Fruit fly (Drosophila melanogaster): Measurements from ENCODE around the gene Ugt35B1.
A peak's percentile ranks its signal among the peaks of the same experiment; 100 is the strongest.

Gene Ugt35B1

dm6 chr3R:11214449-11214950, 44.5 kb upstream of the Ugt35B1 start, which contains the start of gene ZnT86D (continued):
- peak; percentile 54 for TF ChIP-seq Xbp1 (GFP tag; optimal IDR thresholded peaks at IDR 0.05)
- TF ChIP-seq Asciz (GFP tag; optimal IDR thresholded peaks at IDR 0.05): peak; percentile 5
- TF ChIP-seq CG12659 (GFP tag; optimal IDR thresholded peaks at IDR 0.05): peak; percentile 84
- TF ChIP-seq sim (GFP tag; IDR thresholded peaks at IDR 0.05): no peak
- TF ChIP-seq gt (GFP tag; IDR thresholded peaks at IDR 0.05): no peak
- TF ChIP-seq CG5245 (GFP tag; optimal IDR thresholded peaks at IDR 0.05): peak; percentile 18
- no peak; the same call in 1 of the 2 replicates for TF ChIP-seq amos (GFP tag; IDR thresholded peaks at IDR 0.05; ENCODE audit: partially characterized antibody)
- peak; percentile 53 for TF ChIP-seq CG10209 (GFP tag; optimal IDR thresholded peaks at IDR 0.05)
- TF ChIP-seq CG7745 (tag; optimal IDR thresholded peaks at IDR 0.05): no peak
- no peak for TF ChIP-seq CG2202 (tag; optimal IDR thresholded peaks at IDR 0.05)
- TF ChIP-seq HLH3B (GFP tag; IDR thresholded peaks at IDR 0.05): no peak
- no peak for TF ChIP-seq org-1 (GFP tag; optimal IDR thresholded peaks at IDR 0.05)
- peak; percentile 11 for TF ChIP-seq maf-S (GFP tag; optimal IDR thresholded peaks at IDR 0.05)
- TF ChIP-seq CG2678 (tag; optimal IDR thresholded peaks at IDR 0.05): peak; percentile 83
- peak; percentile 75 for TF ChIP-seq CHES-1-like (GFP tag; optimal IDR thresholded peaks at IDR 0.05)
- TF ChIP-seq knrl (GFP tag; IDR thresholded peaks at IDR 0.05; ENCODE audit: partially characterized antibody): no peak
- 0 out of 2 replicates have a peak, but pooled peaks have one; percentile 23 for TF ChIP-seq CG14441 (GFP tag; IDR thresholded peaks at IDR 0.05)
- TF ChIP-seq ro (GFP tag; IDR thresholded peaks at IDR 0.05): no peak
- peak; percentile 61 for TF ChIP-seq CG4404 (GFP tag; IDR thresholded peaks at IDR 0.05)
- TF ChIP-seq CG8290 (GFP tag; optimal IDR thresholded peaks at IDR 0.05): peak; percentile 24
- TF ChIP-seq CG8290 (tag; optimal IDR thresholded peaks at IDR 0.05): peak in 1 of 2 experiments; percentile 69
- TF ChIP-seq ham (GFP tag; IDR thresholded peaks at IDR 0.05): no peak
- TF ChIP-seq CG1647 (GFP tag; optimal IDR thresholded peaks at IDR 0.05): peak; percentile 22
- TF ChIP-seq phol (tag; optimal IDR thresholded peaks at IDR 0.05): peak; percentile 87
- no peak for TF ChIP-seq Hr39 (optimal IDR thresholded peaks at IDR 0.05)
- no peak for TF ChIP-seq Usf (GFP tag; optimal IDR thresholded peaks at IDR 0.05)
- TF ChIP-seq CG3065 (GFP tag; optimal IDR thresholded peaks at IDR 0.05): no peak
- peak; percentile 45 for TF ChIP-seq salm (tag; optimal IDR thresholded peaks at IDR 0.05)
- peak; percentile 69 for TF ChIP-seq CG8924 (tag; optimal IDR thresholded peaks at IDR 0.05)
- TF ChIP-seq Fer1 (GFP tag; optimal IDR thresholded peaks at IDR 0.05): peak; percentile 67
- no peak for TF ChIP-seq CG8089 (GFP tag; optimal IDR thresholded peaks at IDR 0.05)
- no peak for TF ChIP-seq psq (GFP tag; optimal IDR thresholded peaks at IDR 0.05)
- no peak for TF ChIP-seq Tbp (GFP tag; optimal IDR thresholded peaks at IDR 0.05)
- no peak for TF ChIP-seq hbn (GFP tag; IDR thresholded peaks at IDR 0.05; ENCODE audit: partially characterized antibody)
- peak; percentile 39 for TF ChIP-seq CG8388 (GFP tag; optimal IDR thresholded peaks at IDR 0.05)
- TF ChIP-seq Meics (GFP tag; optimal IDR thresholded peaks at IDR 0.05): peak; percentile 75
- no peak for TF ChIP-seq CG16779 (GFP tag; IDR thresholded peaks at IDR 0.05)
- peak; percentile 45 for TF ChIP-seq CG1792 (GFP tag; optimal IDR thresholded peaks at IDR 0.05)
- no peak for TF ChIP-seq nau (GFP tag; optimal IDR thresholded peaks at IDR 0.05)
- no peak for TF ChIP-seq otp (GFP tag; IDR thresholded peaks at IDR 0.05)
- no peak for TF ChIP-seq D (optimal IDR thresholded peaks at IDR 0.05)
- peak; percentile 12 for TF ChIP-seq D (GFP tag; optimal IDR thresholded peaks at IDR 0.05)
- peak; percentile 51 for TF ChIP-seq CG18476 (GFP tag; optimal IDR thresholded peaks at IDR 0.05)
- TF ChIP-seq CG4617 (GFP tag; optimal IDR thresholded peaks at IDR 0.05; ENCODE audit: borderline replicate concordance): no peak
- TF ChIP-seq Gsc (GFP tag; IDR thresholded peaks at IDR 0.05): no peak
- peak; percentile 50 for TF ChIP-seq caup (GFP tag; optimal IDR thresholded peaks at IDR 0.05; ENCODE audit: severe bottlenecking)
- peak; percentile 72 for TF ChIP-seq CG15269 (tag; optimal IDR thresholded peaks at IDR 0.05)
- peak; percentile 77 for TF ChIP-seq CG9932 (GFP tag; IDR thresholded peaks at IDR 0.05)
- no peak for TF ChIP-seq oc (tag; optimal IDR thresholded peaks at IDR 0.05)
- no peak for TF ChIP-seq Oaz (GFP tag; IDR thresholded peaks at IDR 0.05)
- TF ChIP-seq chinmo (GFP tag; IDR thresholded peaks at IDR 0.05; ENCODE audit: partially characterized antibody): no peak
- no peak for TF ChIP-seq danr (GFP tag; IDR thresholded peaks at IDR 0.05)
